Worm (Caenorhabditis elegans): ENCODE measurements around the gene asp-18.
"Not testable (repeated sequence)": the region's sequence is repeated elsewhere in the genome, so short reads cannot be mapped to it uniquely, and the experiment has no call there.

DNA sequence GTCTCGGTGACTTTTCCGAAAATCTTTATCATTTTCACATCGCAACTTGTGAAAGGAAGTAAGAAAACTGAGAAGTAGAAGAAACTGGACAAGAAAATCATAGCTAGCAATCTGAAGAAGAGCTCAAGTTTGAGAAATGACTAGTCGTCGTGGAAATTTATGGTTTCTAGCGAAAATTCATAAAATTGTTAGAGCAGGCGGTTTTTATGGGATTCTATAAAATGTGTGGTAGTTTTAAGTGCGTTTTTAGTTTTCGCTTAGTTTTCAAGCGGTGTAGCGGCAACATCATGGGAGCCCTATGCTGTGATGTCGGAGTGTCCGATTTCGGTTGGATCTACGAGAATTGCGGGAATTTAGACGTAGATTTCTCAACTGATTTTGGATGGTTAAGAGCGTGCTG is 22.8 kb upstream of the asp-18 start, which contains the start of gene clec-254:
- not testable (repeated sequence) for TF ChIP-seq ets-7 (tag; optimal IDR thresholded peaks at IDR 0.05); ama-1 (optimal IDR thresholded peaks at IDR 0.05); flt-1 (GFP tag; IDR thresholded peaks at IDR 0.05); scrt-1 (GFP tag; IDR thresholded peaks at IDR 0.05); aly-1 (tag; optimal IDR thresholded peaks at IDR 0.05); tbx-37 (GFP tag; conservative IDR thresholded peaks at IDR 0.05); hmg-4 (GFP tag; optimal IDR thresholded peaks at IDR 0.05); pes-1 (GFP tag; IDR thresholded peaks at IDR 0.05); B0310.2 (tag; optimal IDR thresholded peaks at IDR 0.05); ceh-36 (tag; optimal IDR thresholded peaks at IDR 0.05); ceh-13 (GFP tag; optimal IDR thresholded peaks at IDR 0.05)
